Fruit fly (Drosophila melanogaster): ENCODE data around the gene CG9727.

Gene CG9727

dm6 chr3R:6413771-6414438 lies 42.6 kb downstream of the CG9727 start:
- TF ChIP-seq CG8290 (GFP tag; optimal IDR thresholded peaks at IDR 0.05) (no peak), CG8290 (tag; optimal IDR thresholded peaks at IDR 0.05) (peak in 1 of 2 experiments; percentile 15), sr (GFP tag; IDR thresholded peaks at IDR 0.05) (peak; percentile 53; the same call in 2 of the 3 replicates), CG6791 (GFP tag; IDR thresholded peaks at IDR 0.05; ENCODE audit: partially characterized antibody) (no peak), Drgx (GFP tag; IDR thresholded peaks at IDR 0.05) (0 out of 2 replicates have a peak, but pooled peaks have one; percentile 2), onecut (GFP tag; IDR thresholded peaks at IDR 0.05) (peak; percentile 97), CG18599 (GFP tag; optimal IDR thresholded peaks at IDR 0.05) (peak; percentile 4), sens (GFP tag) (peak; percentile 0), sd (tag; optimal IDR thresholded peaks at IDR 0.05) (peak; percentile 69), sob (GFP tag; IDR thresholded peaks at IDR 0.05) (0 out of 2 replicates have a peak, but pooled peaks have one; percentile 7), chinmo (GFP tag; IDR thresholded peaks at IDR 0.05; ENCODE audit: partially characterized antibody) (0 out of 4 replicates have a peak, but pooled peaks have one; percentile 10), fd3F (GFP tag; optimal IDR thresholded peaks at IDR 0.05) (no peak), ttk (GFP tag; IDR thresholded peaks at IDR 0.05) (peak; percentile 20; the same call in 1 of the 2 replicates), trh (GFP tag; optimal IDR thresholded peaks at IDR 0.05) (no peak), Dfd (GFP tag; optimal IDR thresholded peaks at IDR 0.05) (peak in 1 of 2 experiments; percentile 44), cg (GFP tag; optimal IDR thresholded peaks at IDR 0.05) (peak; percentile 65), Stat92E (GFP tag; optimal IDR thresholded peaks at IDR 0.05) (peak in 1 of 3 experiments; percentile 10), CG14014 (GFP tag; IDR thresholded peaks at IDR 0.05) (no peak), Sry-β (GFP tag; optimal IDR thresholded peaks at IDR 0.05) (no peak), psq (GFP tag; optimal IDR thresholded peaks at IDR 0.05) (peak; percentile 60), Med (GFP tag) (peak; percentile 72)

dm6 chr3R:6411454-6412204 lies 44.8 kb downstream of the CG9727 start:
- TF ChIP-seq CG8359 (GFP tag; optimal IDR thresholded peaks at IDR 0.05; ENCODE audit: borderline replicate concordance) (peak; percentile 92), Med (GFP tag) (peak; percentile 54), NC2α (GFP tag; optimal IDR thresholded peaks at IDR 0.05) (no peak), chinmo (GFP tag; IDR thresholded peaks at IDR 0.05; ENCODE audit: partially characterized antibody) (0 out of 4 replicates have a peak, but pooled peaks have one; percentile 31), Blimp-1 (GFP tag; optimal IDR thresholded peaks at IDR 0.05) (peak; percentile 68), sr (GFP tag; IDR thresholded peaks at IDR 0.05) (peak; percentile 50; the same call in 1 of the 3 replicates), gsb-n (tag; optimal IDR thresholded peaks at IDR 0.05) (peak; percentile 0), oc (tag; optimal IDR thresholded peaks at IDR 0.05) (peak; percentile 65), onecut (GFP tag; IDR thresholded peaks at IDR 0.05) (peak; percentile 36), CG3407 (GFP tag; optimal IDR thresholded peaks at IDR 0.05) (peak; percentile 100), CG9727 (GFP tag; optimal IDR thresholded peaks at IDR 0.05) (no peak), CG1792 (GFP tag; optimal IDR thresholded peaks at IDR 0.05) (no peak), seq (GFP tag; IDR thresholded peaks at IDR 0.05) (0 out of 2 replicates have a peak, but pooled peaks have one; percentile 12), Pdp1 (GFP tag; optimal IDR thresholded peaks at IDR 0.05) (peak in 1 of 2 experiments; percentile 36), NC2β (GFP tag; optimal IDR thresholded peaks at IDR 0.05) (no peak)

- TF ChIP-seq CG3281 (GFP tag; optimal IDR thresholded peaks at IDR 0.05) (peak; percentile 94), Lim3 (GFP tag; IDR thresholded peaks at IDR 0.05) (0 out of 2 replicates have a peak, but pooled peaks have one; percentile 43), disco-r (GFP tag; optimal IDR thresholded peaks at IDR 0.05) (peak; percentile 73), CG6654 (GFP tag; optimal IDR thresholded peaks at IDR 0.05) (peak; percentile 68), ttk (GFP tag; IDR thresholded peaks at IDR 0.05) (peak; percentile 59; the same call in 1 of the 2 replicates), CG34376 (GFP tag; optimal IDR thresholded peaks at IDR 0.05) (peak; percentile 84), zfh2 (GFP tag; optimal IDR thresholded peaks at IDR 0.05) (peak; percentile 82), CG3726 (GFP tag; IDR thresholded peaks at IDR 0.05) (0 out of 3 replicates have a peak, but pooled peaks have one; percentile 74), repo (GFP tag; optimal IDR thresholded peaks at IDR 0.05) (peak; percentile 70), onecut (GFP tag; IDR thresholded peaks at IDR 0.05) (peak; percentile 52), CG15479 (GFP tag; optimal IDR thresholded peaks at IDR 0.05) (no peak), Med (GFP tag) (peak; percentile 90), croc (GFP tag; conservative IDR thresholded peaks at IDR 0.05) (peak; percentile 64), stwl (tag; optimal IDR thresholded peaks at IDR 0.05) (no peak)
Observed at dm6 chr3R:6410412-6411225, 45.9 kb downstream of the CG9727 start.

Data from whole organism, embryonic.